Fruit fly (Drosophila melanogaster) whole organism, embryonic: ENCODE measurements around the gene kairos.

Experiments
- Aef1 ChIP-seq: fragments of 200-800 bp; sonication (Bioruptor generic); IDR thresholded peaks from 3 replicates; pipeline ENCODE4 v1.3.6; 2022; ENCODE audit warnings: missing biosample characterization, missing genetic modification characterization
- Atf6 ChIP-seq: fragments of 200-800 bp; sonication (Bioruptor generic); IDR thresholded peaks from 2 replicates; pipeline ENCODE4 v1.3.6; 2022; ENCODE audit warnings: missing biosample characterization, missing genetic modification characterization
- BEAF-32 ChIP-seq: fragments of 200-800 bp; sonication (Bioruptor generic); optimal IDR thresholded peaks from 3 replicates; lab custom pipeline; 2017; ENCODE audit warnings: missing biosample characterization, missing genetic modification characterization, mild to moderate bottlenecking, moderate library complexity, missing genetic modification reagents
- Bdp1 ChIP-seq: fragments of 200-800 bp; sonication (Bioruptor generic); optimal IDR thresholded peaks from 3 replicates; lab custom pipeline; 2016; ENCODE audit warnings: missing biosample characterization, missing genetic modification characterization
- CG11504 ChIP-seq: fragments of 200-800 bp; sonication (Bioruptor generic); optimal IDR thresholded peaks from 3 replicates; lab custom pipeline; 2019; ENCODE audit warnings: missing biosample characterization, mild to moderate bottlenecking, missing genetic modification characterization, moderate library complexity
- CG12236 ChIP-seq: fragments of 200-800 bp; sonication (Bioruptor generic); optimal IDR thresholded peaks from 2 replicates; lab custom pipeline; 2016; ENCODE audit warnings: missing biosample characterization, missing genetic modification characterization
- CG12769 ChIP-seq: fragments of 200-800 bp; sonication (Bioruptor generic); optimal IDR thresholded peaks from 2 replicates; lab custom pipeline; 2019; ENCODE audit warnings: missing biosample characterization, mild to moderate bottlenecking, missing genetic modification characterization, moderate library complexity
- CG13296 ChIP-seq: fragments of 200-800 bp; sonication (Bioruptor generic); optimal IDR thresholded peaks from 3 replicates; lab custom pipeline; 2018; ENCODE audit warnings: missing biosample characterization, mild to moderate bottlenecking, missing genetic modification characterization
- CG14050 ChIP-seq: fragments of 200-800 bp; sonication (Bioruptor generic); IDR thresholded peaks from 3 replicates; pipeline ENCODE4 v1.3.6; 2022; ENCODE audit warnings: missing biosample characterization, missing genetic modification characterization
- CG15601 ChIP-seq: fragments of 200-800 bp; sonication (Bioruptor generic); optimal IDR thresholded peaks from 3 replicates; lab custom pipeline; 2019; ENCODE audit warnings: missing biosample characterization, mild to moderate bottlenecking, missing genetic modification characterization, moderate library complexity
- CG17361 ChIP-seq: fragments of 200-800 bp; sonication (Bioruptor generic); IDR thresholded peaks from 3 replicates; pipeline ENCODE4 v1.3.6; 2022; ENCODE audit warnings: missing biosample characterization, missing genetic modification characterization
- CG17912 ChIP-seq: fragments of 200-800 bp; sonication (Bioruptor generic); optimal IDR thresholded peaks from 2 replicates; lab custom pipeline; 2018; ENCODE audit warnings: missing biosample characterization, mild to moderate bottlenecking, missing genetic modification characterization
- CG18476 ChIP-seq: fragments of 200-800 bp; sonication (Bioruptor generic); optimal IDR thresholded peaks from 2 replicates; lab custom pipeline; 2016; ENCODE audit warnings: missing biosample characterization, mild to moderate bottlenecking, missing genetic modification characterization
- CG4820 ChIP-seq: fragments of 200-800 bp; sonication (Bioruptor generic); optimal IDR thresholded peaks from 3 replicates; lab custom pipeline; 2016; ENCODE audit warnings: missing biosample characterization, missing genetic modification characterization
- CG6272 ChIP-seq: fragments of 200-800 bp; sonication (Bioruptor generic); IDR thresholded peaks from 2 replicates; pipeline ENCODE4 v1.3.6; 2022; ENCODE audit warnings: missing biosample characterization, missing genetic modification characterization
- CG6791 ChIP-seq: fragments of 200-800 bp; sonication (Bioruptor generic); IDR thresholded peaks from 3 replicates; pipeline ENCODE4 v1.3.6; 2022; ENCODE audit warnings: missing biosample characterization, missing genetic modification characterization; ENCODE audit not compliant: partially characterized antibody
- CG6854 ChIP-seq: fragments of 200-800 bp; sonication (Bioruptor generic); optimal IDR thresholded peaks from 3 replicates; lab custom pipeline; 2017; ENCODE audit warnings: missing biosample characterization, mild to moderate bottlenecking, missing genetic modification characterization
- CG8359 ChIP-seq: fragments of 200-800 bp; sonication (Bioruptor generic); optimal IDR thresholded peaks from 2 replicates; lab custom pipeline; 2017; ENCODE audit warnings: missing biosample characterization, mild to moderate bottlenecking, missing genetic modification characterization, borderline replicate concordance
- CG9817 ChIP-seq: fragments of 200-800 bp; sonication (Bioruptor generic); optimal IDR thresholded peaks from 2 replicates; lab custom pipeline; 2018; ENCODE audit warnings: missing biosample characterization, mild to moderate bottlenecking, missing genetic modification characterization, moderate library complexity
- CG9932 ChIP-seq: fragments of 200-800 bp; sonication (Bioruptor generic); IDR thresholded peaks from 2 replicates; pipeline ENCODE4 v1.3.6; 2022; ENCODE audit warnings: missing biosample characterization, missing genetic modification characterization
- Dip3 ChIP-seq: fragments of 200-800 bp; sonication (Bioruptor generic); optimal IDR thresholded peaks from 3 replicates; lab custom pipeline; 2016; ENCODE audit warnings: missing biosample characterization, missing genetic modification characterization
- Drgx ChIP-seq: fragments of 200-800 bp; sonication (Bioruptor generic); IDR thresholded peaks from 2 replicates; pipeline ENCODE4 v1.3.6; 2022; ENCODE audit warnings: missing biosample characterization, missing genetic modification characterization
- Ets65A ChIP-seq: fragments of 200-800 bp; sonication (Bioruptor generic); peaks from one replicate; lab custom pipeline; 2016; ENCODE audit warnings: missing biosample characterization, missing genetic modification characterization
- Hey ChIP-seq: fragments of 200-800 bp; sonication (Bioruptor generic); optimal IDR thresholded peaks from 3 replicates; lab custom pipeline; 2018; ENCODE audit warnings: missing biosample characterization, mild to moderate bottlenecking, missing genetic modification characterization
- HmgZ ChIP-seq: fragments of 200-800 bp; sonication (Bioruptor generic); optimal IDR thresholded peaks from 2 replicates; lab custom pipeline; 2018; ENCODE audit warnings: missing biosample characterization, mild to moderate bottlenecking, missing genetic modification characterization
- Hr39 ChIP-seq: fragments of >200 bp; optimal IDR thresholded peaks from 2 replicates; lab custom pipeline; 2017
- Hsf ChIP-seq: fragments of 200-800 bp; sonication (Bioruptor generic); optimal IDR thresholded peaks from 3 replicates; lab custom pipeline; 2016; ENCODE audit warnings: missing biosample characterization, missing genetic modification characterization
- MBD-R2 ChIP-seq: fragments of 200-800 bp; sonication (Bioruptor generic); IDR thresholded peaks from 2 replicates; pipeline ENCODE4 v1.3.6; 2022; ENCODE audit warnings: missing biosample characterization, missing genetic modification characterization
- Med ChIP-seq: fragments of 200-800 bp; sonication (Bioruptor generic); peaks from one replicate; lab custom pipeline; 2016; ENCODE audit warnings: missing biosample characterization, missing genetic modification characterization, mild to moderate bottlenecking, inconsistent platforms, moderate library complexity
- Mrtf ChIP-seq: fragments of 200-800 bp; sonication (Bioruptor generic); IDR thresholded peaks from 3 replicates; pipeline ENCODE4 v1.3.6; 2022; ENCODE audit warnings: missing biosample characterization, missing genetic modification characterization
- Myb ChIP-seq: fragments of 200-800 bp; sonication (Bioruptor generic); optimal IDR thresholded peaks from 2 replicates; lab custom pipeline; 2016; ENCODE audit warnings: missing biosample characterization, missing genetic modification characterization
- Oli ChIP-seq: fragments of 200-800 bp; sonication (Bioruptor generic); optimal IDR thresholded peaks from 2 replicates; lab custom pipeline; 2018; ENCODE audit warnings: missing biosample characterization, mild to moderate bottlenecking, missing genetic modification characterization, moderate library complexity
- Ravus ChIP-seq: fragments of 200-800 bp; sonication (Bioruptor generic); IDR thresholded peaks from 2 replicates; pipeline ENCODE4 v1.3.6; 2022; ENCODE audit warnings: missing biosample characterization, missing genetic modification characterization
- Scr ChIP-seq: fragments of 200-800 bp; sonication (Bioruptor generic); IDR thresholded peaks from 2 replicates; pipeline ENCODE4 v1.3.6; 2022; ENCODE audit warnings: missing biosample characterization, missing genetic modification characterization; ENCODE audit not compliant: partially characterized antibody
- Sox100B ChIP-seq: fragments of 200-800 bp; sonication (Bioruptor generic); optimal IDR thresholded peaks from 3 replicates; lab custom pipeline; 2018; ENCODE audit warnings: missing biosample characterization, mild to moderate bottlenecking, missing genetic modification characterization
- ab ChIP-seq: fragments of 200-800 bp; sonication (Bioruptor generic); optimal IDR thresholded peaks from 2 replicates; lab custom pipeline; 2016; ENCODE audit warnings: missing biosample characterization, missing genetic modification characterization
- ash1 ChIP-seq: fragments of 200-800 bp; sonication (Bioruptor generic); optimal IDR thresholded peaks from 2 replicates; lab custom pipeline; 2018; ENCODE audit warnings: missing biosample characterization, mild to moderate bottlenecking, missing genetic modification characterization
- crol ChIP-seq: fragments of 200-800 bp; sonication (Bioruptor generic); IDR thresholded peaks from 2 replicates; pipeline ENCODE4 v1.3.6; 2022; ENCODE audit warnings: missing biosample characterization, missing genetic modification characterization
- dan ChIP-seq: fragments of 200-800 bp; sonication (Bioruptor generic); IDR thresholded peaks from 2 replicates; pipeline ENCODE4 v1.3.6; 2022; ENCODE audit warnings: missing biosample characterization, missing genetic modification characterization
- dysf ChIP-seq: fragments of 200-800 bp; sonication (Bioruptor generic); IDR thresholded peaks from 3 replicates; pipeline ENCODE4 v1.3.6; 2022; ENCODE audit warnings: missing biosample characterization, missing genetic modification characterization
- ems ChIP-seq: fragments of 200-800 bp; sonication (Bioruptor generic); optimal IDR thresholded peaks from 3 replicates; lab custom pipeline; 2016; ENCODE audit warnings: missing biosample characterization, missing genetic modification characterization
- fd3F ChIP-seq: fragments of 200-800 bp; sonication (Bioruptor generic); optimal IDR thresholded peaks from 2 replicates; lab custom pipeline; 2018; ENCODE audit warnings: missing biosample characterization, mild to moderate bottlenecking, missing genetic modification characterization, moderate library complexity
- ftz-f1 ChIP-seq: fragments of 200-800 bp; sonication (Bioruptor generic); optimal IDR thresholded peaks from 2 replicates; lab custom pipeline; 2016; ENCODE audit warnings: missing biosample characterization, missing genetic modification characterization
- hkb ChIP-seq, 2 experiments: fragments of 200-800 bp in 1 of 2; fragments of >200 bp in 1 of 2; sonication (Bioruptor generic) in 1 of 2; IDR thresholded peaks in 1 of 2; optimal IDR thresholded peaks in 1 of 2; 2 replicates each; pipeline versions ENCODE4 v1.3.6 to Lab custom; 2017 to 2022; ENCODE audit warnings: missing biosample characterization in 1 of 2, missing genetic modification characterization in 1 of 2
- lbe ChIP-seq: fragments of 200-800 bp; sonication (Bioruptor generic); optimal IDR thresholded peaks from 2 replicates; lab custom pipeline; 2016; ENCODE audit warnings: missing biosample characterization, mild to moderate bottlenecking, missing genetic modification characterization
- lilli ChIP-seq: fragments of 200-800 bp; sonication (Bioruptor generic); optimal IDR thresholded peaks from 3 replicates; lab custom pipeline; 2016; ENCODE audit warnings: missing biosample characterization, missing genetic modification characterization
- p53 ChIP-seq: fragments of 200-800 bp; sonication (Bioruptor generic); optimal IDR thresholded peaks from 2 replicates; lab custom pipeline; 2016; ENCODE audit warnings: missing biosample characterization, missing genetic modification characterization
- pum ChIP-seq: fragments of 200-800 bp; sonication (Bioruptor generic); optimal IDR thresholded peaks from 2 replicates; lab custom pipeline; 2016; ENCODE audit warnings: missing biosample characterization, missing genetic modification characterization
- sc ChIP-seq, 3 experiments: fragments of >200 bp in 2 of 3; fragments of 200-800 bp in 1 of 3; sonication (Bioruptor generic) in 1 of 3; optimal IDR thresholded peaks; 2 replicates in 2 of 3; 3 replicates in 1 of 3; lab custom pipeline; 2017; ENCODE audit warnings: mild to moderate bottlenecking in 1 of 3, missing biosample characterization in 1 of 3, missing genetic modification characterization in 1 of 3, missing genetic modification reagents in 1 of 3
- sd ChIP-seq: fragments of 200-800 bp; sonication (Bioruptor generic); optimal IDR thresholded peaks from 3 replicates; lab custom pipeline; 2018; ENCODE audit warnings: missing biosample characterization, mild to moderate bottlenecking, missing genetic modification characterization, moderate library complexity
- vvl ChIP-seq: fragments of 200-800 bp; sonication (Bioruptor generic); IDR thresholded peaks from 2 replicates; pipeline ENCODE4 v1.3.6; 2022; ENCODE audit warnings: missing biosample characterization, missing genetic modification characterization
- yki ChIP-seq: fragments of >200 bp; optimal IDR thresholded peaks from 3 replicates; lab custom pipeline; 2018

The kairos gene

dm6 chrX:18294031-18294430, 62.0 kb downstream of the kairos start (continued):
- TF ChIP-seq Ravus (GFP tag; lab: Robert Waterston, UW) (peak; percentile 54), Bdp1 (GFP tag; lab: Kevin White, UChicago) (no peak), Hsf (GFP tag; lab: Kevin White, UChicago) (peak; percentile 58), ems (GFP tag; lab: Kevin White, UChicago) (peak; percentile 31), pum (peak; percentile 45), CG8359 (GFP tag; lab: Kevin White, UChicago) (no peak), yki (lab: Kevin White, UChicago) (no peak), dysf (GFP tag; lab: Robert Waterston, UW) (peak; percentile 89), Scr (GFP tag; lab: Robert Waterston, UW) (no peak), CG18476 (GFP tag; lab: Kevin White, UChicago) (peak; percentile 28), hkb (optimal IDR thresholded peaks at IDR 0.05; lab: Kevin White, UChicago) (no peak), hkb (GFP tag; IDR thresholded peaks at IDR 0.05; lab: Robert Waterston, UW) (peak; percentile 78), ab (GFP tag; lab: Kevin White, UChicago) (no peak), Sox100B (GFP tag; lab: Kevin White, UChicago) (peak; percentile 67), Atf6 (GFP tag; lab: Robert Waterston, UW) (peak; percentile 81), lilli (GFP tag; lab: Kevin White, UChicago) (peak; percentile 73), CG9932 (GFP tag; lab: Robert Waterston, UW) (peak; percentile 77), CG13296 (GFP tag; lab: Kevin White, UChicago) (peak; percentile 68), Med (GFP tag; lab: Kevin White, UChicago) (peak; percentile 97), BEAF-32 (no peak), Dip3 (GFP tag; lab: Kevin White, UChicago) (peak; percentile 44), Mrtf (GFP tag; lab: Robert Waterston, UW) (peak; percentile 77), Oli (peak; percentile 77), CG11504 (tag; lab: Kevin White, UChicago) (peak; percentile 83), CG9817 (tag; lab: Kevin White, UChicago) (peak; percentile 76), Hey (peak; percentile 13), ftz-f1 (GFP tag; lab: Kevin White, UChicago) (no peak), Myb (GFP tag; lab: Kevin White, UChicago) (peak; percentile 42), fd3F (GFP tag; lab: Kevin White, UChicago) (peak; percentile 50), MBD-R2 (GFP tag; lab: Robert Waterston, UW) (peak; percentile 53), p53 (no peak), crol (GFP tag; lab: Robert Waterston, UW) (no peak), vvl (GFP tag; lab: Robert Waterston, UW) (peak; percentile 83), HmgZ (peak; percentile 61), CG17912 (GFP tag; lab: Kevin White, UChicago) (no peak), Ets65A (GFP tag; lab: Kevin White, UChicago) (peak; percentile 95), Drgx (GFP tag; lab: Robert Waterston, UW) (peak; percentile 75), Aef1 (GFP tag; lab: Robert Waterston, UW) (peak; percentile 85), ash1 (no peak), CG14050 (GFP tag; lab: Robert Waterston, UW) (peak; percentile 76), dan (GFP tag; lab: Robert Waterston, UW) (no peak), sc (optimal IDR thresholded peaks at IDR 0.05; lab: Kevin White, UChicago) (no peak), sc (GFP tag; optimal IDR thresholded peaks at IDR 0.05; lab: Kevin White, UChicago) (no peak), CG17361 (GFP tag; lab: Robert Waterston, UW) (peak; percentile 72), lbe (GFP tag; lab: Kevin White, UChicago) (peak; percentile 77), CG6791 (GFP tag; lab: Robert Waterston, UW) (no peak), CG4820 (GFP tag; lab: Kevin White, UChicago) (peak; percentile 37), CG12236 (GFP tag; lab: Kevin White, UChicago) (no peak), CG15601 (tag; lab: Kevin White, UChicago) (no peak), CG12769 (tag; lab: Kevin White, UChicago) (peak; percentile 87), CG6272 (peak; percentile 39; the same call in 1 of the 2 replicates), sd (peak; percentile 67), CG6854 (peak; percentile 52), Hr39 (lab: Kevin White, UChicago) (no peak)
